Fruit fly (Drosophila melanogaster) whole organism, embryonic: Measurements from ENCODE around the gene Mdh1.
A peak's percentile ranks its signal among the peaks of the same experiment; 100 is the strongest.

Source experiments
- ATbp ChIP-seq: fragments of 200-800 bp; sonication (Bioruptor generic); optimal IDR thresholded peaks from 2 replicates; lab custom pipeline; 2017; ENCODE audit warnings: missing biosample characterization, mild to moderate bottlenecking, missing genetic modification characterization, missing genetic modification reagents
- Abd-B ChIP-seq: fragments of 200-800 bp; sonication (Bioruptor generic); optimal IDR thresholded peaks from 2 replicates; lab custom pipeline; 2018; ENCODE audit warnings: missing biosample characterization, mild to moderate bottlenecking, missing genetic modification characterization, moderate library complexity
- B-H1 ChIP-seq: fragments of 200-800 bp; sonication (Bioruptor generic); IDR thresholded peaks from 3 replicates; pipeline ENCODE4 v1.3.6; 2022; ENCODE audit warnings: missing biosample characterization, missing genetic modification characterization
- Bteb2 ChIP-seq: fragments of 200-800 bp; sonication (Bioruptor generic); optimal IDR thresholded peaks from 2 replicates; lab custom pipeline; 2016; ENCODE audit warnings: missing biosample characterization, missing genetic modification characterization
- CG10321 ChIP-seq: fragments of 200-800 bp; sonication (Bioruptor generic); IDR thresholded peaks from 2 replicates; pipeline ENCODE4 v1.3.6; 2022; ENCODE audit warnings: missing biosample characterization, missing genetic modification characterization
- CG11696 ChIP-seq: fragments of 200-800 bp; sonication (Bioruptor generic); IDR thresholded peaks from 2 replicates; pipeline ENCODE4 v1.3.6; 2022; ENCODE audit warnings: missing biosample characterization, missing genetic modification characterization
- CG12942 ChIP-seq: fragments of 200-800 bp; sonication (Bioruptor generic); optimal IDR thresholded peaks from 3 replicates; lab custom pipeline; 2016; ENCODE audit warnings: missing biosample characterization, missing genetic modification characterization
- CG13123 ChIP-seq: fragments of 200-800 bp; sonication (Bioruptor generic); optimal IDR thresholded peaks from 2 replicates; lab custom pipeline; 2016; ENCODE audit warnings: missing biosample characterization, missing genetic modification characterization
- CG13894 ChIP-seq: fragments of 200-800 bp; sonication (Bioruptor generic); optimal IDR thresholded peaks from 3 replicates; lab custom pipeline; 2018; ENCODE audit warnings: missing biosample characterization, mild to moderate bottlenecking, missing genetic modification characterization, moderate library complexity
- CG14441 ChIP-seq: fragments of 200-800 bp; sonication (Bioruptor generic); IDR thresholded peaks from 2 replicates; pipeline ENCODE4 v1.3.6; 2022; ENCODE audit warnings: missing biosample characterization, missing genetic modification characterization
- CG15073 ChIP-seq: fragments of 200-800 bp; sonication (Bioruptor generic); optimal IDR thresholded peaks from 2 replicates; lab custom pipeline; 2016; ENCODE audit warnings: missing biosample characterization, missing genetic modification characterization
- CG16779 ChIP-seq: fragments of 200-800 bp; sonication (Bioruptor generic); IDR thresholded peaks from 2 replicates; pipeline ENCODE4 v1.3.6; 2022; ENCODE audit warnings: missing biosample characterization, missing genetic modification characterization
- CG18011 ChIP-seq: fragments of 200-800 bp; sonication (Bioruptor generic); optimal IDR thresholded peaks from 2 replicates; lab custom pipeline; 2017; ENCODE audit warnings: missing biosample characterization, missing genetic modification characterization, mild to moderate bottlenecking, moderate library complexity, missing genotype
- CG2120 ChIP-seq: fragments of 200-800 bp; sonication (Bioruptor generic); optimal IDR thresholded peaks from 3 replicates; lab custom pipeline; 2016; ENCODE audit warnings: missing biosample characterization, missing genetic modification characterization
- CG3407 ChIP-seq: fragments of 200-800 bp; sonication (Bioruptor generic); optimal IDR thresholded peaks from 2 replicates; lab custom pipeline; 2018; ENCODE audit warnings: missing biosample characterization, mild to moderate bottlenecking, missing genetic modification characterization
- CG4404 ChIP-seq: fragments of 200-800 bp; sonication (Bioruptor generic); IDR thresholded peaks from 2 replicates; pipeline ENCODE4 v1.3.6; 2022; ENCODE audit warnings: missing biosample characterization, missing genetic modification characterization
- CG6175 ChIP-seq: fragments of 200-800 bp; sonication (Bioruptor generic); IDR thresholded peaks from 3 replicates; pipeline ENCODE4 v1.3.6; 2022; ENCODE audit warnings: missing biosample characterization, missing genetic modification characterization
- CG7271 ChIP-seq: fragments of 200-800 bp; sonication (Bioruptor generic); optimal IDR thresholded peaks from 2 replicates; lab custom pipeline; 2018; ENCODE audit warnings: missing biosample characterization, mild to moderate bottlenecking, missing genetic modification characterization, moderate library complexity
- CG7963 ChIP-seq: fragments of 200-800 bp; sonication (Bioruptor generic); IDR thresholded peaks from 3 replicates; pipeline ENCODE4 v1.3.6; 2022; ENCODE audit warnings: missing biosample characterization, missing genetic modification characterization; ENCODE audit not compliant: partially characterized antibody
- CG8290 ChIP-seq, 3 experiments: fragments of 200-800 bp; sonication (Bioruptor generic); optimal IDR thresholded peaks; 2 replicates each; lab custom pipeline; 2016 to 2019; ENCODE audit warnings: missing biosample characterization in 3 of 3, missing genetic modification characterization in 3 of 3, mild to moderate bottlenecking in 2 of 3, moderate library complexity in 1 of 3
- CG8765 ChIP-seq: fragments of 200-800 bp; sonication (Bioruptor generic); IDR thresholded peaks from 2 replicates; pipeline ENCODE4 v1.3.6; 2022; ENCODE audit warnings: missing biosample characterization, missing genetic modification characterization
- D19A ChIP-seq: fragments of 200-800 bp; optimal IDR thresholded peaks from 3 replicates; lab custom pipeline; 2019; ENCODE audit warnings: missing biosample characterization, mild to moderate bottlenecking, missing genetic modification characterization, moderate library complexity
- Doc2 ChIP-seq: fragments of 200-800 bp; sonication (Bioruptor generic); IDR thresholded peaks from 2 replicates; pipeline ENCODE4 v1.3.6; 2022; ENCODE audit warnings: missing biosample characterization, missing genetic modification characterization
- Fer2 ChIP-seq: fragments of 200-800 bp; sonication (Bioruptor generic); optimal IDR thresholded peaks from 2 replicates; lab custom pipeline; 2018; ENCODE audit warnings: missing biosample characterization, mild to moderate bottlenecking, missing genetic modification characterization, moderate library complexity
- Gsc ChIP-seq: fragments of 200-800 bp; sonication (Bioruptor generic); IDR thresholded peaks from 2 replicates; pipeline ENCODE4 v1.3.6; 2022; ENCODE audit warnings: missing biosample characterization, missing genetic modification characterization
- Hey ChIP-seq: fragments of 200-800 bp; sonication (Bioruptor generic); optimal IDR thresholded peaks from 3 replicates; lab custom pipeline; 2018; ENCODE audit warnings: missing biosample characterization, mild to moderate bottlenecking, missing genetic modification characterization
- Hr78 ChIP-seq, 2 experiments: fragments of 200-800 bp in 1 of 2; fragments of >200 bp in 1 of 2; sonication (Bioruptor generic) in 1 of 2; optimal IDR thresholded peaks; 2 replicates each; lab custom pipeline; 2017 to 2019; ENCODE audit warnings: missing biosample characterization in 2 of 2, missing genetic modification characterization in 2 of 2, mild to moderate bottlenecking in 1 of 2, moderate library complexity in 1 of 2
- NFAT ChIP-seq: fragments of 200-800 bp; sonication (Bioruptor generic); IDR thresholded peaks from 2 replicates; pipeline ENCODE4 v1.3.6; 2022; ENCODE audit warnings: missing biosample characterization, missing genetic modification characterization
- NK7.1 ChIP-seq: fragments of 200-800 bp; sonication (Bioruptor generic); optimal IDR thresholded peaks from 3 replicates; lab custom pipeline; 2016; ENCODE audit warnings: missing biosample characterization, missing genetic modification characterization
- Ravus ChIP-seq: fragments of 200-800 bp; sonication (Bioruptor generic); IDR thresholded peaks from 2 replicates; pipeline ENCODE4 v1.3.6; 2022; ENCODE audit warnings: missing biosample characterization, missing genetic modification characterization
- Rx ChIP-seq: fragments of 200-800 bp; sonication (Bioruptor generic); IDR thresholded peaks from 2 replicates; pipeline ENCODE4 v1.3.6; 2022; ENCODE audit warnings: missing biosample characterization, missing genetic modification characterization
- Taf1 ChIP-seq: fragments of 200-800 bp; sonication (Bioruptor generic); IDR thresholded peaks from 2 replicates; pipeline ENCODE4 v1.3.6; 2022; ENCODE audit warnings: missing biosample characterization, missing genetic modification characterization
- Xrp1 ChIP-seq: fragments of 200-800 bp; sonication (Bioruptor generic); IDR thresholded peaks from 2 replicates; pipeline ENCODE4 v1.3.6; 2022; ENCODE audit warnings: missing biosample characterization, missing genetic modification characterization
- amos ChIP-seq: fragments of 200-800 bp; sonication (Bioruptor generic); IDR thresholded peaks from 2 replicates; pipeline ENCODE4 v1.3.6; 2022; ENCODE audit warnings: missing biosample characterization, missing genetic modification characterization; ENCODE audit not compliant: partially characterized antibody
- chm ChIP-seq: fragments of 200-800 bp; sonication (Bioruptor generic); IDR thresholded peaks from 2 replicates; pipeline ENCODE4 v1.3.6; 2022; ENCODE audit warnings: missing biosample characterization, missing genetic modification characterization
- emc ChIP-seq: fragments of 200-800 bp; sonication (Bioruptor generic); optimal IDR thresholded peaks from 2 replicates; lab custom pipeline; 2016; ENCODE audit warnings: missing biosample characterization, missing genetic modification characterization
- ftz-f1 ChIP-seq: fragments of 200-800 bp; sonication (Bioruptor generic); optimal IDR thresholded peaks from 2 replicates; lab custom pipeline; 2016; ENCODE audit warnings: missing biosample characterization, missing genetic modification characterization
- knrl ChIP-seq: fragments of 200-800 bp; sonication (Bioruptor generic); IDR thresholded peaks from 3 replicates; pipeline ENCODE4 v1.3.6; 2022; ENCODE audit warnings: missing biosample characterization, missing genetic modification characterization; ENCODE audit not compliant: partially characterized antibody
- nom ChIP-seq: fragments of 200-800 bp; sonication (Bioruptor generic); optimal IDR thresholded peaks from 2 replicates; lab custom pipeline; 2017; ENCODE audit warnings: missing biosample characterization, missing genetic modification characterization, mild to moderate bottlenecking, moderate library complexity, missing genetic modification reagents
- prd ChIP-seq, 3 experiments: fragments of >200 bp in 2 of 3; fragments of 200-800 bp in 1 of 3; sonication (Bioruptor generic) in 1 of 3; optimal IDR thresholded peaks in 2 of 3; IDR thresholded peaks in 1 of 3; 2 replicates in 2 of 3; 3 replicates in 1 of 3; pipeline versions ENCODE4 v1.3.6 to Lab custom; 2017 to 2022; ENCODE audit warnings: missing biosample characterization in 1 of 3, missing genetic modification characterization in 1 of 3
- sc ChIP-seq, 3 experiments: fragments of >200 bp in 2 of 3; fragments of 200-800 bp in 1 of 3; sonication (Bioruptor generic) in 1 of 3; optimal IDR thresholded peaks; 2 replicates in 2 of 3; 3 replicates in 1 of 3; lab custom pipeline; 2017; ENCODE audit warnings: mild to moderate bottlenecking in 1 of 3, missing biosample characterization in 1 of 3, missing genetic modification characterization in 1 of 3, missing genetic modification reagents in 1 of 3
- sob ChIP-seq: fragments of 200-800 bp; sonication (Bioruptor generic); IDR thresholded peaks from 2 replicates; pipeline ENCODE4 v1.3.6; 2022; ENCODE audit warnings: missing biosample characterization, missing genetic modification characterization
- stwl ChIP-seq: fragments of 200-800 bp; sonication (Bioruptor generic); optimal IDR thresholded peaks from 3 replicates; lab custom pipeline; 2018; ENCODE audit warnings: missing biosample characterization, mild to moderate bottlenecking, missing genetic modification characterization, moderate library complexity
- tgo ChIP-seq: fragments of 200-800 bp; sonication (Bioruptor generic); IDR thresholded peaks from 3 replicates; pipeline ENCODE4 v1.3.6; 2022; ENCODE audit warnings: missing biosample characterization, missing genetic modification characterization
- tin ChIP-seq: fragments of 200-800 bp; sonication (Bioruptor generic); optimal IDR thresholded peaks from 3 replicates; lab custom pipeline; 2016; ENCODE audit warnings: missing biosample characterization, missing genetic modification characterization
- vnd ChIP-seq: fragments of 200-800 bp; sonication (Bioruptor generic); IDR thresholded peaks from 3 replicates; pipeline ENCODE4 v1.3.6; 2022; ENCODE audit warnings: missing biosample characterization, missing genetic modification characterization; ENCODE audit not compliant: partially characterized antibody
- wor ChIP-seq: fragments of 200-800 bp; sonication (Bioruptor generic); IDR thresholded peaks from 2 replicates; pipeline ENCODE4 v1.3.6; 2022; ENCODE audit warnings: missing biosample characterization, missing genetic modification characterization
- z ChIP-seq: fragments of 200-800 bp; sonication (Bioruptor generic); IDR thresholded peaks from 3 replicates; pipeline ENCODE4 v1.3.6; 2022; ENCODE audit warnings: missing biosample characterization, missing genetic modification characterization
- zen ChIP-seq: fragments of 200-800 bp; sonication (Bioruptor generic); optimal IDR thresholded peaks from 3 replicates; lab custom pipeline; 2018; ENCODE audit warnings: missing biosample characterization, mild to moderate bottlenecking, missing genetic modification characterization, moderate library complexity
- zen2 ChIP-seq: fragments of 200-800 bp; sonication (Bioruptor generic); IDR thresholded peaks from 3 replicates; pipeline ENCODE4 v1.3.6; 2022; ENCODE audit warnings: missing biosample characterization, missing genetic modification characterization; ENCODE audit not compliant: partially characterized antibody

The Mdh1 gene

DNA sequence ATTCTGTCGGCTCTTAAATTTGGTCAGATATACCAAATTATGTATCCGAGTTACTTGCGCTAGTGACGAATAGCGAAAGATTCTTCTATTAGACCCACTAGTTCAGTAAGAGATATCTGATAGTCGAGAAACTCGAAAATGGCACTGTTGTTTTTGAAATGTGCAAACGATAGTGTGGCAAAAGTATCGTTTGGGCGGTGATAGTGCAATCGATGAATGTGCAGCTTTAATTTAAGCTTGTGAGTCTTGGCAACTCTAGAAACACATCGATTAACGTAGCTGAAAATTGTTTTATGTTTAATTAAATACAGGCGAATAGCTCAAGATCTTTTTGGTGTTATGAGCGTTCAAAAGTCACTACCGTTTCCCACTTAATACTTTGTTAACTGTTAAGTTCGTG lies 41.2 kb upstream of the Mdh1 start, which contains the start of gene STUB1 (continued):
- no peak for TF ChIP-seq CG10321 (GFP tag; lab: Robert Waterston, UW)
- no peak for TF ChIP-seq chm (GFP tag; lab: Robert Waterston, UW)
- no peak for TF ChIP-seq Fer2 (tag; lab: Kevin White, UChicago)
- TF ChIP-seq CG7963: peak; percentile 99
- TF ChIP-seq tin (GFP tag; lab: Kevin White, UChicago): no peak
- no peak for TF ChIP-seq CG12942
- TF ChIP-seq Gsc: no peak
- TF ChIP-seq CG15073: no peak
- TF ChIP-seq CG7271 (tag; lab: Kevin White, UChicago): no peak
- TF ChIP-seq CG11696 (GFP tag; lab: Robert Waterston, UW): no peak
- no peak for TF ChIP-seq CG6175
- TF ChIP-seq emc (GFP tag; lab: Kevin White, UChicago): no peak
- TF ChIP-seq zen2 (GFP tag; lab: Robert Waterston, UW): peak; percentile 99
- TF ChIP-seq prd (optimal IDR thresholded peaks at IDR 0.05; lab: Kevin White, UChicago): no peak
- TF ChIP-seq prd (GFP tag; IDR thresholded peaks at IDR 0.05; lab: Robert Waterston, UW): no peak
- no peak for TF ChIP-seq CG8765 (GFP tag; lab: Robert Waterston, UW)
- peak; percentile 54 for TF ChIP-seq CG2120 (GFP tag; lab: Kevin White, UChicago)
- no peak for TF ChIP-seq wor
- TF ChIP-seq CG18011 (GFP tag; lab: Kevin White, UChicago): no peak
- TF ChIP-seq vnd (GFP tag; lab: Robert Waterston, UW): peak; percentile 98
- no peak for TF ChIP-seq Rx
- no peak for TF ChIP-seq zen (tag; lab: Kevin White, UChicago)
- peak; percentile 97 for TF ChIP-seq knrl
- TF ChIP-seq CG13123 (GFP tag; lab: Kevin White, UChicago): no peak
- no peak for TF ChIP-seq Doc2
- peak; percentile 98; the same call in 1 of the 2 replicates for TF ChIP-seq amos (GFP tag; lab: Robert Waterston, UW)
- no peak for TF ChIP-seq Taf1
- no peak for TF ChIP-seq nom
- no peak for TF ChIP-seq CG4404 (GFP tag; lab: Robert Waterston, UW)
- no peak for TF ChIP-seq ATbp (GFP tag; lab: Kevin White, UChicago)
- TF ChIP-seq ftz-f1: no peak
- TF ChIP-seq Ravus (GFP tag; lab: Robert Waterston, UW): no peak
- TF ChIP-seq Hey (tag; lab: Kevin White, UChicago): no peak
- no peak for TF ChIP-seq Xrp1 (GFP tag; lab: Robert Waterston, UW)
- no peak for TF ChIP-seq CG8290 (GFP tag; optimal IDR thresholded peaks at IDR 0.05; lab: Kevin White, UChicago)
- TF ChIP-seq CG8290 (tag; optimal IDR thresholded peaks at IDR 0.05; lab: Kevin White, UChicago): no peak
- no peak for TF ChIP-seq CG3407
- no peak for TF ChIP-seq Abd-B (GFP tag; lab: Kevin White, UChicago)
- no peak for TF ChIP-seq CG16779 (GFP tag; lab: Robert Waterston, UW)
- TF ChIP-seq stwl (tag; lab: Kevin White, UChicago): peak; percentile 53
- no peak; the same call in 1 of the 2 replicates for TF ChIP-seq NFAT (GFP tag; lab: Robert Waterston, UW)
- TF ChIP-seq sob (GFP tag; lab: Robert Waterston, UW): peak; percentile 61
- no peak for TF ChIP-seq sc (optimal IDR thresholded peaks at IDR 0.05; lab: Kevin White, UChicago)
- TF ChIP-seq sc (GFP tag; optimal IDR thresholded peaks at IDR 0.05; lab: Kevin White, UChicago): no peak
- TF ChIP-seq z (GFP tag; lab: Robert Waterston, UW): no peak
- no peak for TF ChIP-seq NK7.1 (GFP tag; lab: Kevin White, UChicago)
- TF ChIP-seq CG14441 (GFP tag; lab: Robert Waterston, UW): no peak
- peak; percentile 2 for TF ChIP-seq Bteb2
- no peak for TF ChIP-seq Hr78 (GFP tag; optimal IDR thresholded peaks at IDR 0.05; lab: Kevin White, UChicago)
- TF ChIP-seq tgo (GFP tag; lab: Robert Waterston, UW): no peak
- TF ChIP-seq B-H1 (GFP tag; lab: Robert Waterston, UW): no peak
- TF ChIP-seq CG13894: no peak
- no peak for TF ChIP-seq D19A (tag; lab: Kevin White, UChicago)
